Worm (Caenorhabditis elegans): Measurements from ENCODE around the gene nhr-129.

Gene nhr-129

DNA sequence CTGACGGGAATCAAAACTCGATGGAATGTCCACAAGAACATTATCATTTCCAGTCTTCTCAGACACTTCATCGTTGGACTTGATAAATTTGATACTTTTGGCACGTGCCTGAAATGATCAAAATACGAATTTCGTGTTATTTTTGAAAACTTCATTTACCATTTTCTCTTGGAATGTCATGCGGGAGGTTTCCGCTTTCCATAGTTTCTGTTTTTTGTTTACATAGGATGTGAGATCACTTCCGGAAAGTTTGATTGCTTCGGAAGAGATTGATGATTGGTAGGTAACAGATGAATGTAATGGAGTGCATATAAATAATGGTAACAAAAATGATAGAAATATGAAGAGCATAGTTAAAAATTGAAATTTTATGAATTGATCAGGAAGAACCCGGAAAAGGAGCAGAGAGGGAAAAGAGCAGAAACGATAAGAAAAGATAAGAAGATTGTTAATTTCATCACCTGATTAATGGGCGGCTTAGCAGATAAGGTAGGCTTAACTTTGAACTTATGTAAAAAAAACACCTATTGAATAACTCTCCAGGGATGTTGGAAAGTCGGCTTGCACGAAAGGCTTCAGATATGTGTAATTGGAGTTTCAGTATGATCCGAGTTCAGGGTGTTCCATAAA is 26.9 kb upstream of the nhr-129 start, which contains the start of gene F32H5.1:
Gene F32H5.1, minus strand, starts transcription at position 386 of the 630 bp plus-strand sequence.
- TF ChIP-seq scrt-1 (GFP tag; IDR thresholded peaks at IDR 0.05) (no peak), hnd-1 (tag; optimal IDR thresholded peaks at IDR 0.05) (no peak), B0310.2 (tag; optimal IDR thresholded peaks at IDR 0.05) (no peak), hmg-4 (GFP tag; optimal IDR thresholded peaks at IDR 0.05) (no peak), ceh-13 (GFP tag; optimal IDR thresholded peaks at IDR 0.05) (no peak), tbx-37 (GFP tag; conservative IDR thresholded peaks at IDR 0.05) (no peak), ets-7 (tag; optimal IDR thresholded peaks at IDR 0.05) (no peak), ama-1 (optimal IDR thresholded peaks at IDR 0.05) (no peak), F13C5.2 (tag; optimal IDR thresholded peaks at IDR 0.05) (no peak), flt-1 (GFP tag; IDR thresholded peaks at IDR 0.05) (no peak), aly-1 (tag; optimal IDR thresholded peaks at IDR 0.05) (no peak), ceh-36 (tag; optimal IDR thresholded peaks at IDR 0.05) (no peak), hmbx-1 (tag; optimal IDR thresholded peaks at IDR 0.05) (no peak), pes-1 (GFP tag; IDR thresholded peaks at IDR 0.05) (no peak), tbx-11 (GFP tag; IDR thresholded peaks at IDR 0.05) (no peak), tra-4 (tag; optimal IDR thresholded peaks at IDR 0.05) (no peak), sea-1 (GFP tag; conservative IDR thresholded peaks at IDR 0.05) (no peak)

DNA sequence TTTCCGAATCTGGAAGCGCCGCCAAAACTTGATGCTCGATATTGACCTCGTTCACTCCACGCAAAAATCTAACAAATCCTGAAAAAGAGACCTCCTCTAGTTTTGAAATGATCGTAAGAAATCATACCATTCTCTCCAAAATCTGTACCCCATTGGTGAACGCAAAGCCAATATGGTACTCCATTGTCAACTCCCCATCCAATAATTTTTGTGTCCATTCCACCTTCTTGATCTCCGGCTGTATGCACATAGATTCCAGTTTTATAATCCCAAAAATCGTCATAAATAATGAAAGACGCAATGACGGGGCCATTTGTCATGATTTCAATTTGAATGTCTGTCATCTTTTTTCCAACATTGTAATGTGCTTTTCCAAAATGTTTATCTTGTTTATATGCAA is 25.4 kb upstream of the nhr-129 start:
- TF ChIP-seq sea-1 (GFP tag; conservative IDR thresholded peaks at IDR 0.05) (no peak), ama-1 (optimal IDR thresholded peaks at IDR 0.05) (no peak), B0310.2 (tag; optimal IDR thresholded peaks at IDR 0.05) (no peak), tbx-37 (GFP tag; conservative IDR thresholded peaks at IDR 0.05) (no peak), flt-1 (GFP tag; IDR thresholded peaks at IDR 0.05) (no peak), aly-1 (tag; optimal IDR thresholded peaks at IDR 0.05) (no peak)

DNA sequence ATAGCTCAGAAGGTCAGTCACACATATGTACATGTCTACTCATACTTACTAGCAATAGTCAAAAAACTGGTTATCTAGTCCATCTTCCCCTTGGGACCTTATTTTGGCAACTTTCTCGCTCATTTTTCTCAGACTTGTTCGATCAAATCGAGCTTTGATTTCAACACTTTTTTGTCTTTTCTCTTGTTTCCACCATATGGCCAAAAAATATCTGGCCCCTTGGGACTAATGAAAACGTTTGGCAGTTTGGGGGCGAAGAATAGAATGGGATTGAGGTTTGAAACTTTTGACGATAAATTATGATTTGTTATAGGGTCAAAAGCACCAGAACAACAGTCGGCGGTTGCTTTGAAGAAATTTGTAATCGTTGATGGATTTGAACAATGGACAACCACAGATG is 21.6 kb upstream of the nhr-129 start:
- TF ChIP-seq sea-1 (GFP tag; conservative IDR thresholded peaks at IDR 0.05) (no peak), ama-1 (optimal IDR thresholded peaks at IDR 0.05) (no peak), tra-4 (tag; optimal IDR thresholded peaks at IDR 0.05) (no peak), F13C5.2 (tag; optimal IDR thresholded peaks at IDR 0.05) (no peak), tbx-37 (GFP tag; conservative IDR thresholded peaks at IDR 0.05) (no peak), hmbx-1 (tag; optimal IDR thresholded peaks at IDR 0.05) (no peak), aly-1 (tag; optimal IDR thresholded peaks at IDR 0.05) (no peak), ceh-36 (tag; optimal IDR thresholded peaks at IDR 0.05) (no peak), scrt-1 (GFP tag; IDR thresholded peaks at IDR 0.05) (no peak)

DNA sequence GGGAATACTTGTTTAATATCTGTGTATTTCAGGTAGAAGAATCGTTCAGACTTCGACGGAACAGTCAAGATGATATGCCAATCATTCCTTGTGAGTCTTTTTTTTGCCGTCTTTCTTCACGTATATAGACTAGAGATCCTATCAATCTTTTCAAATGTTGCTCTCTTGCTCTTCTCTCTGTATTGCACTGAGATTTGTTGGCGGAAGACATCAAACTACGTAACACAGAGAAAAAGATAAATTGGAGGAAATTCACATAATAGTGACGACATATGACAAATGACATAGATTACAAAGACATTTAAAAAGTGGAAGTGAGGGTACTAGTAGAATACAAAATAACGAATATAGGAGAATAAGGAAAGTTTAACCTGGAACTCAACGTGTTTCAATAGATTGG is 21.0 kb upstream of the nhr-129 start:
- TF ChIP-seq tbx-37 (GFP tag; conservative IDR thresholded peaks at IDR 0.05) (no peak), hnd-1 (tag; optimal IDR thresholded peaks at IDR 0.05) (no peak), flt-1 (GFP tag; IDR thresholded peaks at IDR 0.05) (no peak), pes-1 (GFP tag; IDR thresholded peaks at IDR 0.05) (no peak), F13C5.2 (tag; optimal IDR thresholded peaks at IDR 0.05) (no peak), sea-1 (GFP tag; conservative IDR thresholded peaks at IDR 0.05) (no peak), tra-4 (tag; optimal IDR thresholded peaks at IDR 0.05) (no peak), tbx-11 (GFP tag; IDR thresholded peaks at IDR 0.05) (no peak), hmbx-1 (tag; optimal IDR thresholded peaks at IDR 0.05) (no peak), ama-1 (optimal IDR thresholded peaks at IDR 0.05) (no peak), aly-1 (tag; optimal IDR thresholded peaks at IDR 0.05) (no peak), ets-7 (tag; optimal IDR thresholded peaks at IDR 0.05) (no peak), hmg-4 (GFP tag; optimal IDR thresholded peaks at IDR 0.05) (no peak), B0310.2 (tag; optimal IDR thresholded peaks at IDR 0.05) (no peak), scrt-1 (GFP tag; IDR thresholded peaks at IDR 0.05) (no peak), ceh-36 (tag; optimal IDR thresholded peaks at IDR 0.05) (no peak)

DNA sequence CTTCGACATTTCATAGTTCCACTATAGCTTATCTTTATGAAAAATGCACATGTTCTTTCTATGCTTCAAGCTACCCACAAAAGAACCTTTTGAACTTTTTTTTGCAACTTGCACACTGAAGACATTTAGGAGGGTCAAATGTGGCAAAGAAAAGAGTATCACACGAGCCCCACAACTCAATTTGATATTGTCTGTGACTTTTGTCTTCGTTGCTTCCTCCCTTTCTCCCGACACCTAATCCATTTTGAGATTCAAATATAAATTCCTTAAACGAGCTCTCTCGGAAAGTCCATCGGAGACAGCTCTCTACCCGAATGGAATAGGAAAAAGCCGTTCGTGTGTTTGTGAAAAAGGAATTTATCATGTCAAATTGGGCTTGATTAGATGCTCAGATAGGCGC is 19.5 kb upstream of the nhr-129 start:
- no peak for TF ChIP-seq F13C5.2 (tag; optimal IDR thresholded peaks at IDR 0.05)
- TF ChIP-seq hmg-4 (GFP tag; optimal IDR thresholded peaks at IDR 0.05) = no peak
- TF ChIP-seq ceh-13 (GFP tag; optimal IDR thresholded peaks at IDR 0.05) = no peak
- TF ChIP-seq sea-1 (GFP tag; conservative IDR thresholded peaks at IDR 0.05) = no peak
- TF ChIP-seq tbx-37 (GFP tag; conservative IDR thresholded peaks at IDR 0.05) = no peak
- no peak for TF ChIP-seq hmbx-1 (tag; optimal IDR thresholded peaks at IDR 0.05)
- TF ChIP-seq hnd-1 (tag; optimal IDR thresholded peaks at IDR 0.05) = no peak
- TF ChIP-seq pes-1 (GFP tag; IDR thresholded peaks at IDR 0.05) = no peak
- TF ChIP-seq scrt-1 (GFP tag; IDR thresholded peaks at IDR 0.05) = no peak
- no peak for TF ChIP-seq tbx-11 (GFP tag; IDR thresholded peaks at IDR 0.05)
- TF ChIP-seq tra-4 (tag; optimal IDR thresholded peaks at IDR 0.05) = no peak
- no peak for TF ChIP-seq ets-7 (tag; optimal IDR thresholded peaks at IDR 0.05)
- no peak for TF ChIP-seq ceh-36 (tag; optimal IDR thresholded peaks at IDR 0.05)
- TF ChIP-seq B0310.2 (tag; optimal IDR thresholded peaks at IDR 0.05) = no peak
- TF ChIP-seq ama-1 (optimal IDR thresholded peaks at IDR 0.05) = no peak
- TF ChIP-seq aly-1 (tag; optimal IDR thresholded peaks at IDR 0.05) = no peak
- TF ChIP-seq flt-1 (GFP tag; IDR thresholded peaks at IDR 0.05) = no peak

DNA sequence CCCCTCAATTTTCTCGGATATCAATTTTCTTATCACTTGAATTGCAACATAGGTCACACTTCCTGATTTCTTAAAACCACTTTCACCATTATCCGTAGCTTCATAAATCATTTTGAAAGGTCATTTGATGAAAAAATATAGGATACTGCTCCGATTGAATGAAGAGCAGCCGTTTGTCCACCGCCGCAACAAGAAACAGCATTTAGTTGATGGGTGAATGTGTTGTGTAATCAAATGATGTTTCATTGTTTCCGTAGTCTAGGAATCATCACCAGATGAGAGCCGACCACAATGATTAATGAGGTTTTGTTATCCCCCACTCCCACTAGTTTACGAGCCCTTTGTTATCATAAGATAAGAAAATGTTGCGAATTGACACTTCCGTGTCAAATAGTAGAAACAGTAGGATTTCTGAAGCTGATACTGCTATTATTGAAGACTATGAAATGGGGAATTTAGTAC is 15.1 kb upstream of the nhr-129 start, which contains the start of gene twk-43:
Gene twk-43, plus strand, starts transcription at position 412 of the 462 bp plus-strand sequence.
- TF ChIP-seq ama-1 (optimal IDR thresholded peaks at IDR 0.05) = no peak
- TF ChIP-seq scrt-1 (GFP tag; IDR thresholded peaks at IDR 0.05) = no peak
- no peak for TF ChIP-seq tbx-11 (GFP tag; IDR thresholded peaks at IDR 0.05)
- no peak for TF ChIP-seq hnd-1 (tag; optimal IDR thresholded peaks at IDR 0.05)

DNA sequence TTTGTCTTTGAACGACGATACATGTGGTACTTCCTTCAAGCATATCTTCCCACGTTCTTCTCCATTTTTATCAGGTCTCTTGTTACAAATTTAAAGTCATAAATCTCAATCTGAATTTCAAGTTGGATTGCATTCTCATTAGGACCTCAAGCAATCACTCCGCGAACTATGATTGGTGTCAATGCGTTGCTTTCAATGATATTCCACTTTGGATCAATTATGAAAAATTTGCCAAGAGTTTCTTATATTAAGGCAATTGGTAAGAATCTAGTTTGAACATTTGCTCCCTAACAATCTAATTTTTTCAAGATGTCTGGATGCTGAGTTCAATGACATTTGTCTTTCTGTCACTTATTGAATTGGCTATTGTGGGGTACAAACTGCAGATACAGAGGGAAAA is 11.4 kb upstream of the nhr-129 start:
- TF ChIP-seq ceh-13 (GFP tag; optimal IDR thresholded peaks at IDR 0.05) = no peak
- no peak for TF ChIP-seq B0310.2 (tag; optimal IDR thresholded peaks at IDR 0.05)
- TF ChIP-seq hmbx-1 (tag; optimal IDR thresholded peaks at IDR 0.05) = no peak

Measured in whole organism, early embryonic.